Fruit fly (Drosophila melanogaster): ENCODE measurements around the gene Dnaaf5.

Gene Dnaaf5

DNA sequence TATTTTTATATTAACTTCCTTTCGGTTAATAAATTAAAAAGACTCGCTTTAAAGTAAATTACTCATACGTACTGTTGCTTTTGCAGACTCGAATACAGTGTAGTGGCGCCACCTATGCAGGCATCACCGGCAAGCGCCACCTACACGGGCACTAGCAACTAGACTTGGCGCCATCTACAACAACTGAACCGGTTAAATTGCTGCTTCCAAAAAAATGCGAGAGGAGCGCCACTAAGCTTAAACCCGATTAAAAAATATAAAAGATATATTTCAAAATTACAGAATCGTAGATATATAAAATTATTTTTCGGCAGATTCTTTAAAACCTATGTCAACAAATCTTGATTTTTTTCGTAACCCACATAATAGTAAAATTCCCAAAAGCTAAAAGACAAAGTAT, 29.7 kb upstream of the Dnaaf5 start (continued):
- TF ChIP-seq Fer3 (tag; optimal IDR thresholded peaks at IDR 0.05) (peak; percentile 88), ranshi (GFP tag; IDR thresholded peaks at IDR 0.05) (peak; percentile 85), gcm2 (GFP tag; optimal IDR thresholded peaks at IDR 0.05) (no peak), danr (GFP tag; IDR thresholded peaks at IDR 0.05) (peak; percentile 77), grau (tag; optimal IDR thresholded peaks at IDR 0.05) (peak; percentile 72), CG34224 (GFP tag; IDR thresholded peaks at IDR 0.05; ENCODE audit: partially characterized antibody) (no peak), abd-A (tag; optimal IDR thresholded peaks at IDR 0.05) (no peak), hkb (optimal IDR thresholded peaks at IDR 0.05) (peak; percentile 14), hkb (GFP tag; IDR thresholded peaks at IDR 0.05) (peak; percentile 73), maf-S (GFP tag; optimal IDR thresholded peaks at IDR 0.05) (peak; percentile 36), Drgx (GFP tag; IDR thresholded peaks at IDR 0.05) (peak; percentile 26; the same call in 1 of the 2 replicates), Hr51 (GFP tag; optimal IDR thresholded peaks at IDR 0.05) (peak in 1 of 2 experiments; percentile 29), CG11456 (GFP tag; IDR thresholded peaks at IDR 0.05) (peak; percentile 99), pum (GFP tag; optimal IDR thresholded peaks at IDR 0.05) (peak; percentile 77), Bteb2 (GFP tag; optimal IDR thresholded peaks at IDR 0.05) (no peak), Kr (GFP tag; optimal IDR thresholded peaks at IDR 0.05) (no peak), dan (GFP tag; IDR thresholded peaks at IDR 0.05) (no peak; the same call in 1 of the 2 replicates), bbx (GFP tag; IDR thresholded peaks at IDR 0.05; ENCODE audit: partially characterized antibody) (peak; percentile 72), CG3847 (GFP tag; IDR thresholded peaks at IDR 0.05) (peak; percentile 87), CG7987 (GFP tag; optimal IDR thresholded peaks at IDR 0.05) (peak; percentile 93), CG8388 (GFP tag; optimal IDR thresholded peaks at IDR 0.05) (peak; percentile 15), CG12104 (GFP tag; optimal IDR thresholded peaks at IDR 0.05) (peak; percentile 69), CG12071 (GFP tag; optimal IDR thresholded peaks at IDR 0.05) (peak; percentile 58), fd3F (GFP tag; optimal IDR thresholded peaks at IDR 0.05) (peak; percentile 37), CG3065 (GFP tag; optimal IDR thresholded peaks at IDR 0.05) (no peak), CG10979 (tag; optimal IDR thresholded peaks at IDR 0.05) (peak; percentile 98), CG13296 (GFP tag; optimal IDR thresholded peaks at IDR 0.05) (peak; percentile 60), Camta (GFP tag; optimal IDR thresholded peaks at IDR 0.05) (peak; percentile 37), CG12744 (GFP tag; optimal IDR thresholded peaks at IDR 0.05) (peak; percentile 24), pzg (GFP tag; optimal IDR thresholded peaks at IDR 0.05) (peak; percentile 21), CG11093 (GFP tag; IDR thresholded peaks at IDR 0.05) (peak; percentile 87), CG5180 (GFP tag; optimal IDR thresholded peaks at IDR 0.05) (peak; percentile 52), NC2α (GFP tag; optimal IDR thresholded peaks at IDR 0.05) (peak; percentile 45), crc (GFP tag; optimal IDR thresholded peaks at IDR 0.05) (peak; percentile 9), run (tag; optimal IDR thresholded peaks at IDR 0.05) (no peak), CG17385 (GFP tag; optimal IDR thresholded peaks at IDR 0.05) (peak; percentile 39), Sry-β (GFP tag; optimal IDR thresholded peaks at IDR 0.05) (peak; percentile 20), ERR (GFP tag; optimal IDR thresholded peaks at IDR 0.05) (no peak), CG10267 (tag; optimal IDR thresholded peaks at IDR 0.05) (peak; percentile 80), CG11696 (GFP tag; IDR thresholded peaks at IDR 0.05) (0 out of 2 replicates have a peak, but pooled peaks have one; percentile 24), odd (GFP tag; optimal IDR thresholded peaks at IDR 0.05) (peak; percentile 5), hbn (GFP tag; IDR thresholded peaks at IDR 0.05; ENCODE audit: partially characterized antibody) (no peak), nom (GFP tag; optimal IDR thresholded peaks at IDR 0.05) (peak; percentile 53), CG11247 (GFP tag; IDR thresholded peaks at IDR 0.05) (peak; percentile 97), E2f1 (GFP tag; IDR thresholded peaks at IDR 0.05) (peak; percentile 92), CG4854 (GFP tag; optimal IDR thresholded peaks at IDR 0.05) (peak; percentile 86), CoRest (tag; optimal IDR thresholded peaks at IDR 0.05) (peak; percentile 59), bcd (GFP tag; optimal IDR thresholded peaks at IDR 0.05) (peak; percentile 88), Ets65A (GFP tag) (peak; percentile 97), Usf (GFP tag; optimal IDR thresholded peaks at IDR 0.05) (peak; percentile 31), dmrt99B (tag; optimal IDR thresholded peaks at IDR 0.05) (peak; percentile 75)
